Worm (Caenorhabditis elegans) whole organism, mixed stage, embryonic: ENCODE measurements around the gene C25A8.2.

Experiments used
- cnd-1 ChIP-seq: fragments of 200-800 bp; sonication (Bioruptor generic); optimal IDR thresholded peaks from 2 replicates; lab custom pipeline; 2018; ENCODE audit warnings: mild to moderate bottlenecking, missing genetic modification characterization, missing compliant biosample characterization
- elt-1 ChIP-seq: sonication (generic microtip); optimal IDR thresholded peaks from 2 replicates; lab custom pipeline; 2017; ENCODE audit warnings: missing genetic modification characterization, mild to moderate bottlenecking, missing compliant biosample characterization, antibody characterized with exemption, moderate library complexity, borderline replicate concordance; ENCODE audit not compliant: insufficient read depth
- lin-13 ChIP-seq: fragments of 150-350 bp; optimal IDR thresholded peaks from 2 replicates; lab custom pipeline; 2014; ENCODE audit warnings: missing biosample characterization, missing genetic modification characterization
- lsy-2 ChIP-seq: fragments of 150-350 bp; optimal IDR thresholded peaks from 2 replicates; lab custom pipeline; 2014; ENCODE audit warnings: missing biosample characterization, missing genetic modification characterization
- mep-1 ChIP-seq: fragments of 150-350 bp; optimal IDR thresholded peaks from 2 replicates; lab custom pipeline; 2017; ENCODE audit warnings: missing biosample characterization, missing genetic modification reagents, missing genetic modification characterization, inconsistent platforms
- nhr-237 ChIP-seq: fragments of 150-350 bp; optimal IDR thresholded peaks from 2 replicates; lab custom pipeline; 2014; ENCODE audit warnings: missing biosample characterization, missing genetic modification characterization
- nhr-28 ChIP-seq: fragments of 150-350 bp; optimal IDR thresholded peaks from 2 replicates; lab custom pipeline; 2014; ENCODE audit warnings: missing biosample characterization, missing genetic modification characterization
- snpc-4 ChIP-seq: fragments of 150-350 bp; optimal IDR thresholded peaks from 2 replicates; lab custom pipeline; 2014; ENCODE audit warnings: missing biosample characterization, missing genetic modification characterization
- sptf-1 ChIP-seq: sonication (generic microtip); optimal IDR thresholded peaks from 2 replicates; lab custom pipeline; 2017; ENCODE audit warnings: mild to moderate bottlenecking, missing genetic modification characterization, moderate library complexity, missing compliant biosample characterization
- unc-39 ChIP-seq: fragments of 150-350 bp; optimal IDR thresholded peaks from 2 replicates; lab custom pipeline; 2014; ENCODE audit warnings: missing biosample characterization, missing genetic modification characterization
- unc-62 ChIP-seq: fragments of 150-350 bp; optimal IDR thresholded peaks from 2 replicates; lab custom pipeline; 2014; ENCODE audit warnings: missing biosample characterization, missing genetic modification reagents, missing genetic modification characterization

DNA sequence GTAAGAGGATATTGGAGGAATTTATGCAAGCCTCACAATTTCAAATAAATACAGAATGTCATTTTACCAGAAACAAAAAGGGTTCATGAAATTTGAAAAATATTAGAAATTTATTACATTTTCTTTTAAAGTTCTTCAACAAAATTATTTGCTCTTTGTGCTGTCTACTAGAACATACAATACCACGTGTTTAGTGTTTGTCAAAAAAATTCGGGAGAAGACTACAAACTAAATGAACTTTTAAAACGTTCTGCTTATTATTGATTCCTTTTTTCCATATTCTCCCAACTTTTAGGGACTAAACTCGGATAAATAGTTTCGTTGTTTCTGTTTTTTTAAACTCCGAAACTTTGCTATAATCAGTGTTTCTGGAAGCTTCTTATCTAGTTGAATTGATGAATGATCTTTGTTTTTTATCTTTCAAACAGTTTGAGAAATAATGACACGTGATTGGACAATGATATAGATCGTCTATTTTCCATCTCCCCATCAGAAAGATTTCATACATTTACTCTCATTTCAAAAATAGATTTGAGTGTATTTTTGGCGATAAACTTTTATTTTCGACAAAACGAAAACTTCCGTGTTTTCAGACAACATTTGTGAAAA is 39.1 kb downstream of the C25A8.2 start:
- TF ChIP-seq sptf-1 (tag; lab: Kevin White, UChicago) (no peak), unc-62 (GFP tag; lab: Kevin White, UChicago) (no peak), mep-1 (no peak), cnd-1 (no peak), elt-1 (no peak), lsy-2 (tag; lab: Kevin White, UChicago) (no peak), nhr-237 (no peak), snpc-4 (tag; lab: Kevin White, UChicago) (no peak), unc-39 (tag; lab: Kevin White, UChicago) (no peak), lin-13 (tag; lab: Kevin White, UChicago) (no peak), nhr-28 (tag; lab: Kevin White, UChicago) (no peak)
